Fruit fly (Drosophila melanogaster) whole organism, embryonic: ENCODE data around the gene bi.
A peak's percentile ranks its signal among the peaks of the same experiment; 100 is the strongest.

Source experiments
- Abd-B ChIP-seq: fragments of 200-800 bp; sonication (Bioruptor generic); optimal IDR thresholded peaks from 2 replicates; lab custom pipeline; 2018; ENCODE audit warnings: missing biosample characterization, mild to moderate bottlenecking, missing genetic modification characterization, moderate library complexity
- CG34224 ChIP-seq: fragments of 200-800 bp; sonication (Bioruptor generic); IDR thresholded peaks from 3 replicates; pipeline ENCODE4 v1.3.6; 2022; ENCODE audit warnings: missing biosample characterization, missing genetic modification characterization; ENCODE audit not compliant: partially characterized antibody
- CG3995 ChIP-seq: fragments of 200-800 bp; sonication (Bioruptor generic); optimal IDR thresholded peaks from 3 replicates; lab custom pipeline; 2016; ENCODE audit warnings: missing biosample characterization, missing genetic modification characterization
- CG7839 ChIP-seq: fragments of 200-800 bp; sonication (Bioruptor generic); optimal IDR thresholded peaks from 3 replicates; lab custom pipeline; 2018; ENCODE audit warnings: missing biosample characterization, mild to moderate bottlenecking, missing genetic modification characterization, moderate library complexity
- Dad ChIP-seq: fragments of 200-800 bp; sonication (Bioruptor generic); optimal IDR thresholded peaks from 3 replicates; lab custom pipeline; 2016; ENCODE audit warnings: missing biosample characterization, missing genetic modification characterization
- cwo ChIP-seq: fragments of 200-800 bp; sonication (Bioruptor generic); optimal IDR thresholded peaks from 3 replicates; lab custom pipeline; 2017; ENCODE audit warnings: missing biosample characterization, missing genetic modification characterization, mild to moderate bottlenecking, moderate library complexity, missing genetic modification reagents
- dpn ChIP-seq, 2 experiments: fragments of 200-800 bp; sonication (Bioruptor generic); optimal IDR thresholded peaks; 3 replicates each; lab custom pipeline; 2016; ENCODE audit warnings: missing biosample characterization in 2 of 2, missing genetic modification characterization in 2 of 2
- ftz-f1 ChIP-seq: fragments of 200-800 bp; sonication (Bioruptor generic); optimal IDR thresholded peaks from 2 replicates; lab custom pipeline; 2016; ENCODE audit warnings: missing biosample characterization, missing genetic modification characterization
- lola ChIP-seq, 3 experiments: fragments of >200 bp in 2 of 3; fragments of 200-800 bp in 1 of 3; sonication (Bioruptor generic) in 1 of 3; optimal IDR thresholded peaks; 2 replicates each; lab custom pipeline; 2017 to 2019; ENCODE audit warnings: missing biosample characterization in 3 of 3, missing genetic modification characterization in 3 of 3, mild to moderate bottlenecking in 1 of 3, moderate library complexity in 1 of 3
- lov ChIP-seq, 2 experiments: fragments of 200-800 bp in 1 of 2; fragments of >200 bp in 1 of 2; sonication (Bioruptor generic) in 1 of 2; IDR thresholded peaks in 1 of 2; optimal IDR thresholded peaks in 1 of 2; 2 replicates in 1 of 2; 3 replicates in 1 of 2; pipeline versions ENCODE4 v1.3.6 to Lab custom; 2017 to 2022; ENCODE audit warnings: missing biosample characterization in 1 of 2, missing genetic modification characterization in 1 of 2
- prd ChIP-seq, 3 experiments: fragments of >200 bp in 2 of 3; fragments of 200-800 bp in 1 of 3; sonication (Bioruptor generic) in 1 of 3; optimal IDR thresholded peaks in 2 of 3; IDR thresholded peaks in 1 of 3; 2 replicates in 2 of 3; 3 replicates in 1 of 3; pipeline versions ENCODE4 v1.3.6 to Lab custom; 2017 to 2022; ENCODE audit warnings: missing biosample characterization in 1 of 3, missing genetic modification characterization in 1 of 3

DNA sequence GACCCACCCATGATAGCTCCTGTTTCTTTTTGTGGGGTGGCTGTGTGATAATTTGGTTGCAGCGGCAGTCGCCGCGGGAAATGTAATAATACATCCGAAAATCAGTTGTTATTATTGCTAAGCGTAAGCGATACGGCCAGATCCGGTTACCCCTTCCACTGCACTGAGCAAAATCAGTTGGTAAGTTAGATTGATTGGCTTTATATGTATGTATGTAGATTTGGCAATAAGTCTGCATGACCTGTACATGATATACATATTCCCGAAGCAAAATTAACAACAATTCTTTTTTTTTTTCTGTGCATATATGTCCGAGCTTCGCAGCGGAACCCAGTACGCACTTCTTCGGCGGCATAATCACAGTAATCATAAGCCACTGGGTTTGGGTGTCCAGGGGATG, 85.6 kb downstream of the bi start:
- TF ChIP-seq prd (optimal IDR thresholded peaks at IDR 0.05; lab: Kevin White, UChicago) (no peak), prd (GFP tag; IDR thresholded peaks at IDR 0.05; lab: Robert Waterston, UW) (peak; percentile 55; the same call in 1 of the 3 replicates), dpn (GFP tag; optimal IDR thresholded peaks at IDR 0.05; lab: Kevin White, UChicago) (peak in 1 of 2 experiments; percentile 37), cwo (GFP tag; lab: Kevin White, UChicago) (no peak), Abd-B (GFP tag; lab: Kevin White, UChicago) (no peak), lola (GFP tag; optimal IDR thresholded peaks at IDR 0.05; lab: Kevin White, UChicago) (peak in 1 of 3 experiments; percentile 43), ftz-f1 (GFP tag; lab: Kevin White, UChicago) (no peak), CG34224 (GFP tag; lab: Robert Waterston, UW) (no peak), CG3995 (no peak), lov (optimal IDR thresholded peaks at IDR 0.05; lab: Kevin White, UChicago) (no peak), lov (GFP tag; IDR thresholded peaks at IDR 0.05; lab: Robert Waterston, UW) (0 out of 3 replicates have a peak, but pooled peaks have one; percentile 43), CG7839 (tag; lab: Kevin White, UChicago) (peak; percentile 41), Dad (no peak)
